Worm (Caenorhabditis elegans) whole organism, L1 larva: ENCODE measurements around the gene sulp-3.
A peak's percentile ranks its signal among the peaks of the same experiment; 100 is the strongest.

Experiments
- C04F5.9 ChIP-seq: sonication (generic microtip); optimal IDR thresholded peaks from 2 replicates; lab custom pipeline; 2016; ENCODE audit warnings: missing genetic modification characterization, missing compliant biosample characterization
- C16A3.4 ChIP-seq: fragments of 150-350 bp; optimal IDR thresholded peaks from 2 replicates; lab custom pipeline; 2014; ENCODE audit warnings: missing biosample characterization, missing genetic modification characterization
- C34B4.2 ChIP-seq: sonication (generic microtip); optimal IDR thresholded peaks from 2 replicates; lab custom pipeline; 2017; ENCODE audit warnings: mild to moderate bottlenecking, missing genetic modification characterization, missing compliant biosample characterization
- Y116A8C.19 ChIP-seq: sonication (generic microtip); optimal IDR thresholded peaks from 2 replicates; lab custom pipeline; 2016; ENCODE audit warnings: missing compliant biosample characterization, missing genetic modification characterization, borderline replicate concordance
- blmp-1 ChIP-seq: fragments of 150-350 bp; optimal IDR thresholded peaks from 2 replicates; lab custom pipeline; 2014; ENCODE audit warnings: missing biosample characterization, missing genetic modification characterization
- ceh-63 ChIP-seq: fragments of 200-800 bp; sonication (Bioruptor generic); optimal IDR thresholded peaks from 2 replicates; lab custom pipeline; 2018; ENCODE audit warnings: mild to moderate bottlenecking, missing genetic modification characterization, missing compliant biosample characterization
- ceh-8 ChIP-seq: fragments of 200-800 bp; sonication (Bioruptor generic); optimal IDR thresholded peaks from 2 replicates; lab custom pipeline; 2018; ENCODE audit warnings: mild to moderate bottlenecking, missing genetic modification characterization, moderate library complexity, missing compliant biosample characterization
- ceh-82 ChIP-seq, 3 experiments: fragments of 150-350 bp in 1 of 3; sonication (generic microtip) in 2 of 3; optimal IDR thresholded peaks; 2 replicates each; lab custom pipeline; 2014 to 2017; ENCODE audit warnings: missing biosample characterization in 3 of 3, missing genetic modification characterization in 3 of 3
- ceh-88 ChIP-seq: fragments of 200-800 bp; sonication (Bioruptor generic); IDR thresholded peaks from 2 replicates; pipeline ENCODE4 v1.3.6; 2022; ENCODE audit warnings: missing genetic modification characterization, missing compliant biosample characterization
- ceh-90 ChIP-seq: sonication (generic microtip); optimal IDR thresholded peaks from 2 replicates; lab custom pipeline; 2016; ENCODE audit warnings: missing genetic modification characterization, missing compliant biosample characterization
- ces-1 ChIP-seq: fragments of 150-350 bp; optimal IDR thresholded peaks from 2 replicates; lab custom pipeline; 2014; ENCODE audit warnings: missing biosample characterization, missing genetic modification reagents, missing genetic modification characterization
- dpl-1 ChIP-seq, 3 experiments: fragments of 150-350 bp in 2 of 3; sonication (generic microtip) in 1 of 3; optimal IDR thresholded peaks; 2 replicates each; lab custom pipeline; 2014 to 2017; ENCODE audit warnings: missing biosample characterization in 3 of 3, missing genetic modification characterization in 3 of 3, missing genetic modification reagents in 3 of 3
- dsc-1 ChIP-seq: sonication (generic microtip); optimal IDR thresholded peaks from 2 replicates; lab custom pipeline; 2016; ENCODE audit warnings: mild to moderate bottlenecking, missing genetic modification characterization, missing compliant biosample characterization
- efl-1 ChIP-seq, 4 experiments: fragments of 150-350 bp; optimal IDR thresholded peaks in 3 of 4; peaks in 1 of 4; 1 replicate in 1 of 4; 2 replicates in 3 of 4; lab custom pipeline; 2014; ENCODE audit warnings: missing biosample characterization in 2 of 4, missing genetic modification characterization in 2 of 4, missing genetic modification reagents in 2 of 4
- efl-3 ChIP-seq: fragments of 200-800 bp; sonication (Bioruptor generic); optimal IDR thresholded peaks from 2 replicates; lab custom pipeline; 2018; ENCODE audit warnings: mild to moderate bottlenecking, missing genetic modification characterization, missing compliant biosample characterization
- egl-13 ChIP-seq: sonication (generic microtip); optimal IDR thresholded peaks from 2 replicates; lab custom pipeline; 2016; ENCODE audit warnings: missing genotype, missing genetic modification reagents, missing genetic modification characterization, missing compliant biosample characterization
- egl-27 ChIP-seq, 2 experiments: fragments of 150-350 bp in 1 of 2; sonication (generic microtip); optimal IDR thresholded peaks; 3 replicates each; lab custom pipeline; 2017 to 2018; ENCODE audit warnings: missing biosample characterization in 2 of 2, missing genetic modification characterization in 2 of 2, missing genetic modification reagents in 2 of 2
- elt-3 ChIP-seq, 6 experiments: fragments of 150-350 bp in 1 of 6; sonication (generic microtip); optimal IDR thresholded peaks; 2 replicates each; lab custom pipeline; 2017 to 2018; ENCODE audit warnings: missing biosample characterization in 6 of 6, missing genetic modification characterization in 6 of 6, inconsistent platforms in 1 of 6
- ets-5 ChIP-seq: fragments of 200-800 bp; sonication (Bioruptor generic); IDR thresholded peaks from 2 replicates; pipeline ENCODE4 v1.3.6; 2022; ENCODE audit warnings: missing genetic modification characterization, missing compliant biosample characterization
- fkh-10 ChIP-seq: sonication (generic microtip); optimal IDR thresholded peaks from 2 replicates; lab custom pipeline; 2017; ENCODE audit warnings: missing biosample characterization, missing genetic modification reagents, missing genetic modification characterization
- fkh-8 ChIP-seq: sonication (generic microtip); optimal IDR thresholded peaks from 2 replicates; lab custom pipeline; 2016; ENCODE audit warnings: mild to moderate bottlenecking, missing genetic modification characterization, missing compliant biosample characterization
- fos-1 ChIP-seq: fragments of 150-350 bp; optimal IDR thresholded peaks from 2 replicates; lab custom pipeline; 2014; ENCODE audit warnings: missing biosample characterization, missing genetic modification characterization
- hlh-17 ChIP-seq: fragments of 200-800 bp; sonication (Bioruptor generic); optimal IDR thresholded peaks from 2 replicates; lab custom pipeline; 2018; ENCODE audit warnings: missing genetic modification characterization, mild to moderate bottlenecking, missing compliant biosample characterization, moderate library complexity, borderline replicate concordance
- irx-1 ChIP-seq: sonication (generic microtip); optimal IDR thresholded peaks from 2 replicates; lab custom pipeline; 2016; ENCODE audit warnings: missing genetic modification characterization, missing compliant biosample characterization
- isw-1 ChIP-seq: fragments of 200-800 bp; sonication (Bioruptor generic); IDR thresholded peaks from 2 replicates; pipeline ENCODE4 v1.3.6; 2022; ENCODE audit warnings: missing genetic modification characterization, missing compliant biosample characterization
- lin-13 ChIP-seq: fragments of 150-350 bp; optimal IDR thresholded peaks from 2 replicates; lab custom pipeline; 2014; ENCODE audit warnings: missing biosample characterization, missing genetic modification reagents, missing genetic modification characterization
- lin-39 ChIP-seq: fragments of 150-350 bp; optimal IDR thresholded peaks from 2 replicates; lab custom pipeline; 2014; ENCODE audit warnings: missing biosample characterization, missing genetic modification reagents, missing genetic modification characterization
- lir-3 ChIP-seq: sonication (generic microtip); optimal IDR thresholded peaks from 2 replicates; lab custom pipeline; 2016; ENCODE audit warnings: mild to moderate bottlenecking, missing genetic modification characterization, moderate library complexity, missing compliant biosample characterization; ENCODE audit not compliant: poor library complexity
- mab-9 ChIP-seq: fragments of 200-800 bp; sonication (Bioruptor generic); IDR thresholded peaks from 2 replicates; pipeline ENCODE4 v1.3.6; 2022; ENCODE audit warnings: missing genetic modification reagents, missing genetic modification characterization, missing compliant biosample characterization
- mdl-1 ChIP-seq, 2 experiments: fragments of 150-350 bp; optimal IDR thresholded peaks; 2 replicates each; lab custom pipeline; 2014 to 2017; ENCODE audit warnings: missing biosample characterization in 2 of 2, missing genetic modification characterization in 2 of 2, inconsistent platforms in 1 of 2
- nhr-19 ChIP-seq: fragments of 200-800 bp; sonication (Bioruptor generic); conservative IDR thresholded peaks from 2 replicates; pipeline ENCODE4 v1.3.6; 2022; ENCODE audit warnings: missing genetic modification characterization, missing compliant biosample characterization
- nhr-47 ChIP-seq: sonication (generic microtip); optimal IDR thresholded peaks from 2 replicates; lab custom pipeline; 2016; ENCODE audit warnings: mild to moderate bottlenecking, missing genetic modification characterization, moderate library complexity, missing compliant biosample characterization
- nhr-71 ChIP-seq: sonication (generic microtip); optimal IDR thresholded peaks from 2 replicates; lab custom pipeline; 2016; ENCODE audit warnings: mild to moderate bottlenecking, missing genetic modification characterization, moderate library complexity, missing compliant biosample characterization
- nhr-76 ChIP-seq: sonication (generic microtip); optimal IDR thresholded peaks from 2 replicates; lab custom pipeline; 2017; ENCODE audit warnings: missing biosample characterization, missing genetic modification characterization
- nhr-85 ChIP-seq: sonication (generic microtip); peaks from one replicate; lab custom pipeline; 2016; ENCODE audit warnings: missing genetic modification characterization, inconsistent platforms, missing compliant biosample characterization
- nhr-90 ChIP-seq: sonication (generic microtip); optimal IDR thresholded peaks from 2 replicates; lab custom pipeline; 2016; ENCODE audit warnings: mild to moderate bottlenecking, missing genetic modification characterization, missing compliant biosample characterization; ENCODE audit not compliant: poor library complexity
- pax-3 ChIP-seq: fragments of 200-800 bp; sonication (Bioruptor generic); optimal IDR thresholded peaks from 2 replicates; lab custom pipeline; 2018; ENCODE audit warnings: mild to moderate bottlenecking, missing genetic modification characterization, moderate library complexity, missing compliant biosample characterization
- rnt-1 ChIP-seq: sonication (generic microtip); optimal IDR thresholded peaks from 2 replicates; lab custom pipeline; 2016; ENCODE audit warnings: mild to moderate bottlenecking, missing genetic modification characterization, moderate library complexity, missing compliant biosample characterization
- snpc-4 ChIP-seq: fragments of 150-350 bp; optimal IDR thresholded peaks from 2 replicates; lab custom pipeline; 2014; ENCODE audit warnings: missing biosample characterization, missing genetic modification characterization
- snu-23 ChIP-seq: sonication (generic microtip); optimal IDR thresholded peaks from 2 replicates; lab custom pipeline; 2016; ENCODE audit warnings: missing genetic modification characterization, missing compliant biosample characterization
- sox-4 ChIP-seq: sonication (generic microtip); optimal IDR thresholded peaks from 2 replicates; lab custom pipeline; 2016; ENCODE audit warnings: missing genetic modification characterization, missing compliant biosample characterization
- swsn-7 ChIP-seq: sonication (generic microtip); optimal IDR thresholded peaks from 2 replicates; lab custom pipeline; 2016; ENCODE audit warnings: missing genetic modification characterization, missing compliant biosample characterization
- tbx-2 ChIP-seq: sonication (generic microtip); optimal IDR thresholded peaks from 2 replicates; lab custom pipeline; 2016; ENCODE audit warnings: missing genetic modification characterization, missing compliant biosample characterization
- tlp-1 ChIP-seq: fragments of 150-350 bp; optimal IDR thresholded peaks from 2 replicates; lab custom pipeline; 2014; ENCODE audit warnings: missing biosample characterization, missing genetic modification characterization
- unc-62 ChIP-seq: fragments of 150-350 bp; optimal IDR thresholded peaks from 2 replicates; lab custom pipeline; 2014; ENCODE audit warnings: missing biosample characterization, missing genetic modification reagents, missing genetic modification characterization
- unc-86 ChIP-seq: sonication (generic microtip); optimal IDR thresholded peaks from 2 replicates; lab custom pipeline; 2016; ENCODE audit warnings: missing genetic modification characterization, missing compliant biosample characterization
- unc-98 ChIP-seq: fragments of 200-800 bp; sonication (Bioruptor generic); IDR thresholded peaks from 2 replicates; pipeline ENCODE4 v1.3.6; 2022; ENCODE audit warnings: missing genetic modification characterization, missing compliant biosample characterization
- vab-15 ChIP-seq: sonication (generic microtip); optimal IDR thresholded peaks from 2 replicates; lab custom pipeline; 2017; ENCODE audit warnings: missing genotype, mild to moderate bottlenecking, missing genetic modification characterization, missing compliant biosample characterization
- zag-1 ChIP-seq: fragments of 150-350 bp; optimal IDR thresholded peaks from 2 replicates; lab custom pipeline; 2014; ENCODE audit warnings: missing biosample characterization, missing genetic modification characterization
- ztf-11 ChIP-seq, 2 experiments: sonication (generic microtip); optimal IDR thresholded peaks; 2 replicates each; lab custom pipeline; 2016 to 2017; ENCODE audit warnings: missing genetic modification characterization in 2 of 2, missing biosample characterization in 1 of 2, missing compliant biosample characterization in 1 of 2

Gene sulp-3

DNA sequence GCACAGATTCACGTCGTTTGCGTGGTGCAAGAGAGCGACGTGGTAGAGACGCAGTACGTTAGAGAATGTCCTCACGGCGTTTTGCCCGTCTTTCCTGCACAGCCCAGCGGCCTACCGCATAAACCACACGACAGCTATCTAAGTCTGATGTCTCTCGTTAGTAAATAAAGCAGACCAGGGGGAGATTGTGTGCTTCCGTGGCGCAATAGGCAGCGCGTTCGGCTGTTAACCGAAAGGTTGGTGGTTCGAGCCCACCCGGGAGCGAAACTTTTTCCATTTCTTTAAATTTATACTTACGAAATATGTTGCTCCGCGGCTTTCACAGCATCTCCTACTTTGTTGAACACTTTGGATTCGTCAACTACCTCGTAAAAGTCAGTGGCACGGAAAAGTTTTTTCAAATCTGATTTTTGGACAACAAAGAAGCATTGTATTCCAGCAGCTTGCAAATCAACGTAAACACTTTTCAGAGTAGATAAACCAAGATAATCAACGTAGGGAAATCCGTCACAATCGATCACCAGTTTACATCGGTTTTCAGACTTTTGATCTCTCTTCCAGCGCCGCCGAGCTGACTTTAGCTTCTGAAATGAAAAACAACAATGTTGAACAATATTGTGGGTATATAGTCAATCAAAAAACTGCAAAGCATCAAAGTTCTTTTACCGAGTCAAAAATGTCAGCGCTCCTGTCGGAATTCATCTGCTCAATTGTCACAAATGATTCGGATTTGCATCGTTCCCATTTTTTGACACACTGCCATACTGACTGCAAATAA, 3.7 kb downstream of the sulp-3 start:
- TF ChIP-seq ceh-90 (tag; lab: Kevin White, UChicago): no peak
- peak; percentile 84 for TF ChIP-seq fos-1 (tag; lab: Kevin White, UChicago)
- peak; percentile 89 for TF ChIP-seq ceh-88
- peak; percentile 93 for TF ChIP-seq fkh-10 (GFP tag; lab: Kevin White, UChicago)
- TF ChIP-seq isw-1 (GFP tag; lab: Robert Waterston, UW): peak; percentile 86
- no peak for TF ChIP-seq Y116A8C.19
- TF ChIP-seq nhr-90 (tag; lab: Kevin White, UChicago): peak; percentile 91
- peak; percentile 73 for TF ChIP-seq efl-3 (GFP tag; lab: Kevin White, UChicago)
- peak; percentile 94 for TF ChIP-seq nhr-85 (tag; lab: Kevin White, UChicago)
- no peak for TF ChIP-seq zag-1 (tag; lab: Kevin White, UChicago)
- peak; percentile 96 for TF ChIP-seq nhr-71 (tag; lab: Kevin White, UChicago)
- TF ChIP-seq egl-27 (tag; optimal IDR thresholded peaks at IDR 0.05; lab: Kevin White, UChicago): peak; percentile 69 to 73
- TF ChIP-seq swsn-7 (tag; lab: Kevin White, UChicago): peak; percentile 94
- peak; percentile 70 for TF ChIP-seq mab-9 (GFP tag; lab: Robert Waterston, UW)
- TF ChIP-seq lir-3 (tag; lab: Kevin White, UChicago): peak; percentile 84
- peak; percentile 60 to 83 (median 74) for TF ChIP-seq ceh-82 (tag; optimal IDR thresholded peaks at IDR 0.05; lab: Kevin White, UChicago)
- TF ChIP-seq unc-86 (tag; lab: Kevin White, UChicago): peak; percentile 87
- TF ChIP-seq tbx-2 (tag; lab: Kevin White, UChicago): peak; percentile 94
- TF ChIP-seq lin-13 (GFP tag; lab: Kevin White, UChicago): peak; percentile 80
- TF ChIP-seq elt-3 (tag; optimal IDR thresholded peaks at IDR 0.05; lab: Kevin White, UChicago): peak in 3 of 6 experiments; percentile 4 to 83 (median 39)
- TF ChIP-seq tlp-1 (tag; lab: Kevin White, UChicago): no peak
- TF ChIP-seq rnt-1 (tag; lab: Kevin White, UChicago): peak; percentile 91
- TF ChIP-seq C04F5.9 (tag; lab: Kevin White, UChicago): peak; percentile 39
- TF ChIP-seq ces-1: no peak
- TF ChIP-seq mdl-1 (tag; optimal IDR thresholded peaks at IDR 0.05; lab: Kevin White, UChicago): peak in 1 of 2 experiments; percentile 81
- TF ChIP-seq ceh-63 (GFP tag; lab: Kevin White, UChicago): no peak
- TF ChIP-seq ceh-8: peak; percentile 80
- TF ChIP-seq sox-4 (tag; lab: Kevin White, UChicago): peak; percentile 84
- peak; percentile 42 for TF ChIP-seq blmp-1 (tag; lab: Kevin White, UChicago)
- peak; percentile 73 for TF ChIP-seq unc-98 (GFP tag; lab: Robert Waterston, UW)
- no peak for TF ChIP-seq vab-15 (tag; lab: Kevin White, UChicago)
- TF ChIP-seq irx-1 (tag; lab: Kevin White, UChicago): peak; percentile 90
- peak; percentile 65 to 70 for TF ChIP-seq efl-1 (optimal IDR thresholded peaks at IDR 0.05; lab: Kevin White, UChicago)
- peak; percentile 22 to 95 for TF ChIP-seq efl-1 (GFP tag; optimal IDR thresholded peaks at IDR 0.05 in 1 of 2; lab: Kevin White, UChicago)
- peak; percentile 68 for TF ChIP-seq lin-39 (tag; lab: Kevin White, UChicago)
- TF ChIP-seq ets-5: no peak
- TF ChIP-seq snpc-4 (tag; lab: Kevin White, UChicago): peak; percentile 49
- TF ChIP-seq ztf-11 (tag; optimal IDR thresholded peaks at IDR 0.05; lab: Kevin White, UChicago): peak in 1 of 2 experiments; percentile 85
- peak in 2 of 3 experiments; percentile 44 to 50 for TF ChIP-seq dpl-1 (GFP tag; optimal IDR thresholded peaks at IDR 0.05; lab: Kevin White, UChicago)
- no peak for TF ChIP-seq hlh-17
- TF ChIP-seq nhr-19: peak; percentile 92
- TF ChIP-seq C16A3.4 (tag; lab: Kevin White, UChicago): peak; percentile 88
- TF ChIP-seq pax-3 (tag; lab: Kevin White, UChicago): peak; percentile 82
- TF ChIP-seq fkh-8 (tag; lab: Kevin White, UChicago): peak; percentile 94
- peak; percentile 96 for TF ChIP-seq nhr-47
- TF ChIP-seq snu-23: peak; percentile 96
- TF ChIP-seq unc-62: no peak
- TF ChIP-seq dsc-1 (tag; lab: Kevin White, UChicago): peak; percentile 95
- peak; percentile 84 for TF ChIP-seq egl-13
- no peak for TF ChIP-seq nhr-76
- no peak for TF ChIP-seq C34B4.2 (tag; lab: Kevin White, UChicago)
